Worm (Caenorhabditis elegans): ENCODE measurements around the gene str-131.

The str-131 gene

DNA sequence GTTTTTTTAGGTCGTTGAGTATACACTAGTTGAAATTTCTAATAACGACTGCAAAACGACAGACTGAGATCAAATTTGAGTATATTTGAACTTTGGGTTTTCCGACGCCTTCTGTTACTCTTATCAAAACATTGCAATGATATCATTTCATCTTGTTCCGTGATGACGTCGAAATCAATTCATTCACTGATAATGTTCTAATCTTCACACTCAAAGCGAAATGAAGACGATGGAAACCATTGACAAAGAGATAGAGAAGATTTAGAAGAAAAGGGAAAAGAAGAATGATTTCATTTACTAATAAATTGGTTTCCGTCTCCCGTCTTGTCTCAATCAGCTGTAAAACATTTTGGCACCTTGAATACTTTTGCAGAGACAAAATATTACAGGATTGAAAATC lies 8.3 kb downstream of the str-131 start (continued):
- peak; percentile 30 for TF ChIP-seq fos-1 (tag; optimal IDR thresholded peaks at IDR 0.05)
- no peak for TF ChIP-seq unc-62 (GFP tag; optimal IDR thresholded peaks at IDR 0.05)
- TF ChIP-seq C34F6.9 (tag; optimal IDR thresholded peaks at IDR 0.05): no peak
- no peak for TF ChIP-seq unc-55 (GFP tag; optimal IDR thresholded peaks at IDR 0.05)
- no peak for TF ChIP-seq peb-1 (tag; optimal IDR thresholded peaks at IDR 0.05)
- peak; percentile 48 for TF ChIP-seq nhr-21 (tag; optimal IDR thresholded peaks at IDR 0.05)
- TF ChIP-seq ceh-16 (tag; optimal IDR thresholded peaks at IDR 0.05): no peak
- no peak for TF ChIP-seq nhr-237 (tag; optimal IDR thresholded peaks at IDR 0.05)
- TF ChIP-seq lsy-2 (tag; optimal IDR thresholded peaks at IDR 0.05): no peak
- TF ChIP-seq snpc-4 (tag; optimal IDR thresholded peaks at IDR 0.05): no peak
- no peak for TF ChIP-seq nhr-10 (tag; optimal IDR thresholded peaks at IDR 0.05)
- TF ChIP-seq lin-11 (tag; optimal IDR thresholded peaks at IDR 0.05): no peak
- no peak for TF ChIP-seq sem-4 (tag; optimal IDR thresholded peaks at IDR 0.05)
- peak; percentile 71 for TF ChIP-seq blmp-1 (tag; optimal IDR thresholded peaks at IDR 0.05; ENCODE audit: insufficient read depth)
- no peak for TF ChIP-seq nhr-23 (tag; optimal IDR thresholded peaks at IDR 0.05)
- no peak for TF ChIP-seq nhr-11 (tag; optimal IDR thresholded peaks at IDR 0.05)
- no peak for TF ChIP-seq skn-1 (tag; optimal IDR thresholded peaks at IDR 0.05)
- no peak for TF ChIP-seq alr-1 (tag; optimal IDR thresholded peaks at IDR 0.05)
- TF ChIP-seq lin-39 (tag; optimal IDR thresholded peaks at IDR 0.05): no peak
- TF ChIP-seq nhr-12 (tag; optimal IDR thresholded peaks at IDR 0.05): no peak

- TF ChIP-seq zag-1 (tag; optimal IDR thresholded peaks at IDR 0.05) (no peak), ceh-16 (tag; optimal IDR thresholded peaks at IDR 0.05) (no peak), lin-11 (tag; optimal IDR thresholded peaks at IDR 0.05) (no peak), C34F6.9 (tag; optimal IDR thresholded peaks at IDR 0.05) (no peak), nhr-12 (tag; optimal IDR thresholded peaks at IDR 0.05) (no peak), unc-39 (tag; optimal IDR thresholded peaks at IDR 0.05) (no peak)
These were observed 9.4 kb downstream of the str-131 start, which contains the start of gene str-144 for ce11 chrV:8072047-8072446. str-144 (minus strand) TSS chrV:8072147.

- TF ChIP-seq lin-13 (GFP tag; optimal IDR thresholded peaks at IDR 0.05): no peak
- no peak for TF ChIP-seq nhr-11 (tag; optimal IDR thresholded peaks at IDR 0.05)
- no peak for TF ChIP-seq F13H6.1 (tag; optimal IDR thresholded peaks at IDR 0.05)
- TF ChIP-seq zag-1 (tag; optimal IDR thresholded peaks at IDR 0.05): no peak
- no peak for TF ChIP-seq ztf-11 (tag; optimal IDR thresholded peaks at IDR 0.05)
- no peak for TF ChIP-seq sma-9 (GFP tag; optimal IDR thresholded peaks at IDR 0.05)
- no peak for TF ChIP-seq sma-9 (tag; optimal IDR thresholded peaks at IDR 0.05)
- TF ChIP-seq unc-39 (tag; optimal IDR thresholded peaks at IDR 0.05): no peak
- no peak for TF ChIP-seq nhr-25 (tag; optimal IDR thresholded peaks at IDR 0.05)
- TF ChIP-seq lin-11 (tag; optimal IDR thresholded peaks at IDR 0.05): no peak
- TF ChIP-seq ZK546.5 (tag; optimal IDR thresholded peaks at IDR 0.05): no peak
- no peak for TF ChIP-seq nhr-21 (tag; optimal IDR thresholded peaks at IDR 0.05)
- TF ChIP-seq snpc-4 (tag; optimal IDR thresholded peaks at IDR 0.05): no peak
- TF ChIP-seq aly-2 (tag; optimal IDR thresholded peaks at IDR 0.05): no peak
- no peak for TF ChIP-seq gmeb-1 (tag; optimal IDR thresholded peaks at IDR 0.05)
These were observed 11.8 kb downstream of the str-131 start, which contains the start of gene str-143 for ce11 chrV:8069637-8070036. str-143 (minus strand) TSS chrV:8069737.

DNA sequence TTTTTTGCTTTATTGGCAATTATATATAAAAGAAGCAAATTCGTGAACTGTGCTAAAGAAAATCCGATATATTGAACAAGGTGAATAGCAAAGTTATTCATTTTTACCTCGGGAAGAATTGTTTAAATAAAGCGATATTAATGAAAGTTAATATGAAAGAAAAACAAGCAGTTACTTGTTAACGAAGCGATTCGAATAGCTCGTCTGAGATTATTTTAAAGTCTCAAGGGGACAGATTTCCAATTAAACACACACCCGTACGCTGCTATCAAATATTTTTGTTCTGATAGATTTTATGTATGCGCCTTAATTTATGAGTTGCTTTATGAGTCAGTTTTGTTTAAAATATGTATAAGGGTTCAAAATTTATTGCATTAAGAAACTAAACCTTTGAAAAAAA lies 13.7 kb downstream of the str-131 start, which contains the start of gene str-140:
str-140 (minus strand) TSS at position 101 of the 400 bp plus-strand sequence.
- no peak for TF ChIP-seq C34F6.9 (tag; optimal IDR thresholded peaks at IDR 0.05)

ce11 chrV:8062074-8062473 lies 19.4 kb downstream of the str-131 start, which contains the start of gene str-139:
str-139 (minus strand) TSS chrV:8062174.
- TF ChIP-seq nhr-129 (tag; optimal IDR thresholded peaks at IDR 0.05) (no peak), blmp-1 (tag; optimal IDR thresholded peaks at IDR 0.05; ENCODE audit: insufficient read depth) (no peak)

DNA sequence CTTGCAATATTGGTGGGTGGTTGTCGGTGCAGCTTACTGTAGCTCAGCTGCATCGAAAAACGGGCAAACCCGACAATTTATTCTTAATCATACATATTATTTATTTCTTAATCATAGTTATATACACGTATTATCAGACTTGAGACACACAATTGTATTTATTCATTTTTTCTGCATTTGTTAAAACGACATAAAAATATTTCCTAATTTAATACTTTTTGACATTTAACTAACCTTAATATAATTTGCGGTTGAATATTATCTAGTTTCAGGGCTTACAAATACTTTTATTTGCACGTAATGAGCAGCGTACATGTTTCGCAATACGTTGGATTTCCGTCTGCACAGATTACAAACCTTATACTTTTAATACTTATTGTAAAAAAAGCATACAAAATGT lies 23.1 kb downstream of the str-131 start, which contains the start of gene str-138:
str-138 (plus strand) TSS at position 301 of the 400 bp plus-strand sequence.
- TF ChIP-seq peb-1 (tag; optimal IDR thresholded peaks at IDR 0.05) (no peak), nhr-6 (tag; optimal IDR thresholded peaks at IDR 0.05) (no peak), ZK546.5 (tag; optimal IDR thresholded peaks at IDR 0.05) (no peak), ztf-11 (tag; optimal IDR thresholded peaks at IDR 0.05) (no peak), sma-9 (GFP tag; optimal IDR thresholded peaks at IDR 0.05) (no peak), sma-9 (tag; optimal IDR thresholded peaks at IDR 0.05) (no peak), nhr-21 (tag; optimal IDR thresholded peaks at IDR 0.05) (no peak), nhr-77 (tag; optimal IDR thresholded peaks at IDR 0.05) (no peak), sma-3 (GFP tag; optimal IDR thresholded peaks at IDR 0.05) (no peak), unc-62 (GFP tag; optimal IDR thresholded peaks at IDR 0.05) (no peak), blmp-1 (tag; optimal IDR thresholded peaks at IDR 0.05; ENCODE audit: insufficient read depth) (no peak), nhr-23 (tag; optimal IDR thresholded peaks at IDR 0.05) (no peak), crh-2 (tag; optimal IDR thresholded peaks at IDR 0.05) (no peak), skn-1 (tag; optimal IDR thresholded peaks at IDR 0.05) (no peak), lin-11 (tag; optimal IDR thresholded peaks at IDR 0.05) (no peak)

Measured in whole organism, L2 larva.